Worm (Caenorhabditis elegans) whole organism, late embryonic: ENCODE measurements around the gene htp-2.

Source experiments
- F13H6.1 ChIP-seq: sonication (generic microtip); optimal IDR thresholded peaks from 2 replicates; lab custom pipeline; 2016; ENCODE audit warnings: missing genetic modification characterization, missing compliant biosample characterization
- K02D7.2 ChIP-seq: sonication (generic microtip); optimal IDR thresholded peaks from 2 replicates; lab custom pipeline; 2017; ENCODE audit warnings: mild to moderate bottlenecking, missing genetic modification characterization, missing compliant biosample characterization
- T23F11.4 ChIP-seq: fragments of 200-800 bp; sonication (Bioruptor generic); optimal IDR thresholded peaks from 2 replicates; lab custom pipeline; 2018; ENCODE audit warnings: mild to moderate bottlenecking, missing genetic modification characterization, missing compliant biosample characterization
- ceh-18 ChIP-seq: sonication (generic microtip); optimal IDR thresholded peaks from 2 replicates; lab custom pipeline; 2016; ENCODE audit warnings: missing genetic modification characterization, missing compliant biosample characterization
- ceh-2 ChIP-seq: sonication (generic microtip); optimal IDR thresholded peaks from 2 replicates; lab custom pipeline; 2016; ENCODE audit warnings: missing genotype, missing genetic modification characterization, missing compliant biosample characterization
- ceh-22 ChIP-seq: sonication (generic microtip); optimal IDR thresholded peaks from 2 replicates; lab custom pipeline; 2017; ENCODE audit warnings: missing biosample characterization, missing genetic modification characterization
- ceh-24 ChIP-seq: sonication (generic microtip); optimal IDR thresholded peaks from 2 replicates; lab custom pipeline; 2016; ENCODE audit warnings: mild to moderate bottlenecking, missing genetic modification characterization, missing compliant biosample characterization
- ceh-31 ChIP-seq: sonication (generic microtip); optimal IDR thresholded peaks from 2 replicates; lab custom pipeline; 2016; ENCODE audit warnings: missing genetic modification characterization, missing compliant biosample characterization
- ceh-34 ChIP-seq: sonication (generic microtip); optimal IDR thresholded peaks from 2 replicates; lab custom pipeline; 2016; ENCODE audit warnings: mild to moderate bottlenecking, missing genetic modification characterization, missing compliant biosample characterization
- ceh-6 ChIP-seq: fragments of 200-800 bp; sonication (Bioruptor generic); optimal IDR thresholded peaks from 2 replicates; lab custom pipeline; 2018; ENCODE audit warnings: mild to moderate bottlenecking, missing genetic modification characterization, missing compliant biosample characterization
- ceh-9 ChIP-seq: sonication (generic microtip); optimal IDR thresholded peaks from 2 replicates; lab custom pipeline; 2016; ENCODE audit warnings: mild to moderate bottlenecking, missing genetic modification characterization, inconsistent platforms, missing compliant biosample characterization
- ets-4 ChIP-seq: sonication (generic microtip); optimal IDR thresholded peaks from 2 replicates; lab custom pipeline; 2016; ENCODE audit warnings: missing genetic modification characterization, missing compliant biosample characterization
- fkh-6 ChIP-seq: sonication (generic microtip); optimal IDR thresholded peaks from 2 replicates; lab custom pipeline; 2016; ENCODE audit warnings: missing genetic modification characterization, missing compliant biosample characterization
- hlh-30 ChIP-seq: sonication (generic microtip); optimal IDR thresholded peaks from 2 replicates; lab custom pipeline; 2017; ENCODE audit warnings: antibody characterized with exemption, missing genetic modification characterization, missing compliant biosample characterization; ENCODE audit not compliant: insufficient read depth
- hlh-8 ChIP-seq: sonication (generic microtip); optimal IDR thresholded peaks from 2 replicates; lab custom pipeline; 2016; ENCODE audit warnings: missing genotype, missing genetic modification characterization, missing compliant biosample characterization
- mec-3 ChIP-seq: sonication (generic microtip); optimal IDR thresholded peaks from 2 replicates; lab custom pipeline; 2016; ENCODE audit warnings: borderline replicate concordance, missing genetic modification characterization, missing compliant biosample characterization
- nfya-1 ChIP-seq: sonication (generic microtip); optimal IDR thresholded peaks from 2 replicates; lab custom pipeline; 2017; ENCODE audit warnings: missing genetic modification characterization, mild to moderate bottlenecking, missing compliant biosample characterization, antibody characterized with exemption, moderate library complexity
- nhr-232 ChIP-seq: sonication (generic microtip); optimal IDR thresholded peaks from 2 replicates; lab custom pipeline; 2016; ENCODE audit warnings: missing genetic modification characterization, missing compliant biosample characterization
- pag-3 ChIP-seq: sonication (generic microtip); optimal IDR thresholded peaks from 2 replicates; lab custom pipeline; 2016; ENCODE audit warnings: missing compliant biosample characterization, missing genetic modification characterization, borderline replicate concordance
- pat-9 ChIP-seq: fragments of 200-800 bp; sonication (Bioruptor generic); optimal IDR thresholded peaks from 2 replicates; lab custom pipeline; 2018; ENCODE audit warnings: mild to moderate bottlenecking, missing genetic modification characterization, moderate library complexity, missing compliant biosample characterization
- pha-4 ChIP-seq: fragments of 150-350 bp; optimal IDR thresholded peaks from 2 replicates; lab custom pipeline; 2018; ENCODE audit warnings: missing biosample characterization, missing genetic modification reagents, missing genetic modification characterization
- pqm-1 ChIP-seq: sonication (generic microtip); optimal IDR thresholded peaks from 2 replicates; lab custom pipeline; 2016; ENCODE audit warnings: missing genetic modification characterization, missing compliant biosample characterization
- ref-2 ChIP-seq: sonication (generic microtip); optimal IDR thresholded peaks from 2 replicates; lab custom pipeline; 2016; ENCODE audit warnings: missing genetic modification characterization, missing compliant biosample characterization
- sdc-2 ChIP-seq: sonication (generic microtip); optimal IDR thresholded peaks from 2 replicates; lab custom pipeline; 2016; ENCODE audit warnings: missing genotype, missing genetic modification characterization, missing compliant biosample characterization
- sox-2 ChIP-seq: fragments of 200-800 bp; sonication (Bioruptor generic); IDR thresholded peaks from 2 replicates; pipeline ENCODE4 v1.3.6; 2022; ENCODE audit warnings: missing genetic modification reagents, missing genetic modification characterization, missing compliant biosample characterization
- sox-4 ChIP-seq: sonication (generic microtip); optimal IDR thresholded peaks from 2 replicates; lab custom pipeline; 2017; ENCODE audit warnings: mild to moderate bottlenecking, missing genetic modification characterization, inconsistent platforms, missing compliant biosample characterization
- syd-9 ChIP-seq: sonication (generic microtip); optimal IDR thresholded peaks from 2 replicates; lab custom pipeline; 2016; ENCODE audit warnings: mild to moderate bottlenecking, missing genetic modification characterization, moderate library complexity, missing compliant biosample characterization
- tbx-7 ChIP-seq: sonication (generic microtip); optimal IDR thresholded peaks from 2 replicates; lab custom pipeline; 2016; ENCODE audit warnings: missing genotype, missing genetic modification characterization, missing compliant biosample characterization
- unc-55 ChIP-seq: sonication (generic microtip); optimal IDR thresholded peaks from 2 replicates; lab custom pipeline; 2017; ENCODE audit warnings: missing biosample characterization, missing genetic modification reagents, missing genetic modification characterization
- zip-5 ChIP-seq: sonication (generic microtip); optimal IDR thresholded peaks from 2 replicates; lab custom pipeline; 2016; ENCODE audit warnings: missing genetic modification characterization, missing compliant biosample characterization

The htp-2 gene

ce11 chrIV:6426089-6426715, 6.9 kb downstream of the htp-2 start, which contains the start of gene acp-6:
Gene acp-6, minus strand, starts transcription at chrIV:6426139.
- TF ChIP-seq pat-9 (tag; lab: Kevin White, UChicago): no peak
- TF ChIP-seq ref-2 (tag; lab: Kevin White, UChicago): no peak
- TF ChIP-seq ceh-9 (tag; lab: Kevin White, UChicago): no peak

ce11 chrIV:6427223-6427622, 7.9 kb downstream of the htp-2 start:
- TF ChIP-seq fkh-6 (tag; lab: Kevin White, UChicago): no peak
- no peak for TF ChIP-seq ceh-34
- TF ChIP-seq mec-3 (tag; lab: Kevin White, UChicago): no peak
- TF ChIP-seq ceh-24 (tag; lab: Kevin White, UChicago): no peak
- TF ChIP-seq ets-4 (tag; lab: Kevin White, UChicago): no peak

ce11 chrIV:6431582-6431981, 12.3 kb downstream of the htp-2 start, which contains the start of gene acp-7:
Gene acp-7, minus strand, starts transcription at chrIV:6431682.
- TF ChIP-seq pqm-1 (tag; lab: Kevin White, UChicago) (no peak), ceh-22 (tag; lab: Kevin White, UChicago) (no peak), nhr-232 (no peak), ceh-34 (no peak), ceh-2 (tag; lab: Kevin White, UChicago) (no peak), pat-9 (tag; lab: Kevin White, UChicago) (no peak), T23F11.4 (GFP tag; lab: Kevin White, UChicago) (no peak)

ce11 chrIV:6432375-6432774, 13.1 kb downstream of the htp-2 start:
- no peak for TF ChIP-seq syd-9 (tag; lab: Kevin White, UChicago)
- no peak for TF ChIP-seq K02D7.2
- no peak for TF ChIP-seq zip-5
- no peak for TF ChIP-seq mec-3 (tag; lab: Kevin White, UChicago)
- TF ChIP-seq unc-55 (GFP tag; lab: Kevin White, UChicago): no peak
- TF ChIP-seq ceh-18 (tag; lab: Kevin White, UChicago): no peak
- no peak for TF ChIP-seq nfya-1 (tag; lab: Kevin White, UChicago)
- TF ChIP-seq hlh-30 (tag; lab: Kevin White, UChicago): no peak
- TF ChIP-seq T23F11.4 (GFP tag; lab: Kevin White, UChicago): no peak
- TF ChIP-seq, all 69 proteins: peak for 0

ce11 chrIV:6433424-6433823, 14.1 kb downstream of the htp-2 start:
- TF ChIP-seq pqm-1 (tag; lab: Kevin White, UChicago) (no peak), ets-4 (tag; lab: Kevin White, UChicago) (no peak)

- no peak for TF ChIP-seq F13H6.1 (tag; lab: Kevin White, UChicago)
- no peak for TF ChIP-seq nhr-232
- no peak for TF ChIP-seq zip-5
- no peak for TF ChIP-seq ceh-31 (tag; lab: Kevin White, UChicago)
- TF ChIP-seq pag-3: no peak
- no peak for TF ChIP-seq ceh-2 (tag; lab: Kevin White, UChicago)
- TF ChIP-seq ceh-6 (GFP tag; lab: Kevin White, UChicago): no peak
- TF ChIP-seq sdc-2 (tag; lab: Kevin White, UChicago): no peak
- no peak for TF ChIP-seq syd-9 (tag; lab: Kevin White, UChicago)
- no peak for TF ChIP-seq nfya-1 (tag; lab: Kevin White, UChicago)
- no peak for TF ChIP-seq unc-55 (GFP tag; lab: Kevin White, UChicago)
- TF ChIP-seq pha-4 (tag; lab: Kevin White, UChicago): no peak
- no peak for TF ChIP-seq hlh-8 (tag; lab: Kevin White, UChicago)
- no peak for TF ChIP-seq sox-2 (GFP tag; lab: Robert Waterston, UW)
- TF ChIP-seq ceh-9 (tag; lab: Kevin White, UChicago): no peak
- no peak for TF ChIP-seq tbx-7 (tag; lab: Kevin White, UChicago)
- no peak for TF ChIP-seq sox-4 (tag; lab: Kevin White, UChicago)
Measured at ce11 chrIV:6438051-6438450, 18.7 kb downstream of the htp-2 start, which contains the start of gene dlc-5. Gene dlc-5, plus strand, starts transcription at chrIV:6438204.
